Fruit fly (Drosophila melanogaster) whole organism, embryonic: ENCODE results near the gene Jhbp2.

Experiments used
- Ada2b ChIP-seq: fragments of 200-800 bp; sonication (Bioruptor generic); IDR thresholded peaks from 2 replicates; pipeline ENCODE4 v1.3.6; 2022; ENCODE audit warnings: missing biosample characterization, missing genetic modification characterization
- Asciz ChIP-seq: fragments of 200-800 bp; sonication (Bioruptor generic); optimal IDR thresholded peaks from 2 replicates; lab custom pipeline; 2017; ENCODE audit warnings: missing biosample characterization, mild to moderate bottlenecking, missing genetic modification characterization, missing genetic modification reagents
- C15 ChIP-seq: fragments of 200-800 bp; sonication (Bioruptor generic); IDR thresholded peaks from 3 replicates; pipeline ENCODE4 v1.3.6; 2022; ENCODE audit warnings: missing biosample characterization, missing genetic modification characterization
- CG10431 ChIP-seq: fragments of 200-800 bp; sonication (Bioruptor generic); optimal IDR thresholded peaks from 3 replicates; lab custom pipeline; 2018; ENCODE audit warnings: missing biosample characterization, mild to moderate bottlenecking, missing genetic modification characterization
- CG10462 ChIP-seq: fragments of 200-800 bp; sonication (Bioruptor generic); optimal IDR thresholded peaks from 2 replicates; lab custom pipeline; 2016; ENCODE audit warnings: missing biosample characterization, missing genetic modification characterization
- CG12391 ChIP-seq: fragments of 200-800 bp; sonication (Bioruptor generic); optimal IDR thresholded peaks from 3 replicates; lab custom pipeline; 2018; ENCODE audit warnings: missing biosample characterization, mild to moderate bottlenecking, missing genetic modification characterization, moderate library complexity
- CG14014 ChIP-seq: fragments of 200-800 bp; sonication (Bioruptor generic); IDR thresholded peaks from 2 replicates; pipeline ENCODE4 v1.3.6; 2022; ENCODE audit warnings: missing biosample characterization, missing genetic modification characterization
- CG14710 ChIP-seq: fragments of 200-800 bp; sonication (Bioruptor generic); optimal IDR thresholded peaks from 3 replicates; lab custom pipeline; 2019; ENCODE audit warnings: missing biosample characterization, mild to moderate bottlenecking, missing genetic modification characterization, moderate library complexity
- CG14860 ChIP-seq: fragments of 200-800 bp; sonication (Bioruptor generic); IDR thresholded peaks from 3 replicates; pipeline ENCODE4 v1.3.6; 2022; ENCODE audit warnings: missing biosample characterization, missing genetic modification characterization; ENCODE audit not compliant: partially characterized antibody
- CG17912 ChIP-seq: fragments of 200-800 bp; sonication (Bioruptor generic); optimal IDR thresholded peaks from 2 replicates; lab custom pipeline; 2018; ENCODE audit warnings: missing biosample characterization, mild to moderate bottlenecking, missing genetic modification characterization
- CG18599 ChIP-seq: fragments of 200-800 bp; sonication (Bioruptor generic); optimal IDR thresholded peaks from 3 replicates; lab custom pipeline; 2017; ENCODE audit warnings: missing biosample characterization, missing genetic modification characterization, mild to moderate bottlenecking, moderate library complexity, missing genetic modification reagents
- CG2202 ChIP-seq: fragments of 200-800 bp; sonication (Bioruptor generic); optimal IDR thresholded peaks from 2 replicates; lab custom pipeline; 2018; ENCODE audit warnings: missing biosample characterization, mild to moderate bottlenecking, missing genetic modification characterization
- CG2678 ChIP-seq: fragments of 200-800 bp; sonication (Bioruptor generic); optimal IDR thresholded peaks from 3 replicates; lab custom pipeline; 2019; ENCODE audit warnings: missing biosample characterization, mild to moderate bottlenecking, missing genetic modification characterization, moderate library complexity
- CG2889 ChIP-seq: fragments of 200-800 bp; sonication (Bioruptor generic); IDR thresholded peaks from 3 replicates; pipeline ENCODE4 v1.3.6; 2022; ENCODE audit warnings: missing biosample characterization, missing genetic modification characterization
- CG6272 ChIP-seq: fragments of 200-800 bp; sonication (Bioruptor generic); IDR thresholded peaks from 2 replicates; pipeline ENCODE4 v1.3.6; 2022; ENCODE audit warnings: missing biosample characterization, missing genetic modification characterization
- CG7839 ChIP-seq: fragments of 200-800 bp; sonication (Bioruptor generic); optimal IDR thresholded peaks from 3 replicates; lab custom pipeline; 2018; ENCODE audit warnings: missing biosample characterization, mild to moderate bottlenecking, missing genetic modification characterization, moderate library complexity
- CG8478 ChIP-seq: fragments of >200 bp; optimal IDR thresholded peaks from 2 replicates; lab custom pipeline; 2018
- CG9437 ChIP-seq: fragments of 200-800 bp; sonication (Bioruptor generic); optimal IDR thresholded peaks from 2 replicates; lab custom pipeline; 2018; ENCODE audit warnings: missing biosample characterization, mild to moderate bottlenecking, missing genetic modification characterization
- CG9609 ChIP-seq: fragments of 200-800 bp; sonication (Bioruptor generic); optimal IDR thresholded peaks from 3 replicates; lab custom pipeline; 2016; ENCODE audit warnings: missing biosample characterization, missing genetic modification characterization
- CG9817 ChIP-seq: fragments of 200-800 bp; sonication (Bioruptor generic); optimal IDR thresholded peaks from 2 replicates; lab custom pipeline; 2018; ENCODE audit warnings: missing biosample characterization, mild to moderate bottlenecking, missing genetic modification characterization, moderate library complexity
- CG9932 ChIP-seq: fragments of 200-800 bp; sonication (Bioruptor generic); IDR thresholded peaks from 2 replicates; pipeline ENCODE4 v1.3.6; 2022; ENCODE audit warnings: missing biosample characterization, missing genetic modification characterization
- D19B ChIP-seq: fragments of 200-800 bp; sonication (Bioruptor generic); optimal IDR thresholded peaks from 2 replicates; lab custom pipeline; 2017; ENCODE audit warnings: missing biosample characterization, mild to moderate bottlenecking, missing genetic modification characterization
- Dfd ChIP-seq, 2 experiments: fragments of >200 bp; optimal IDR thresholded peaks; 2 replicates each; lab custom pipeline; 2017; ENCODE audit warnings: missing biosample characterization in 2 of 2, missing genetic modification characterization in 2 of 2
- Doc3 ChIP-seq: fragments of 200-800 bp; sonication (Bioruptor generic); IDR thresholded peaks from 3 replicates; pipeline ENCODE4 v1.3.6; 2022; ENCODE audit warnings: missing biosample characterization, missing genetic modification characterization; ENCODE audit not compliant: partially characterized antibody
- ERR ChIP-seq: fragments of 200-800 bp; sonication (Bioruptor generic); optimal IDR thresholded peaks from 2 replicates; lab custom pipeline; 2016; ENCODE audit warnings: missing biosample characterization, missing genetic modification characterization
- Ets65A ChIP-seq: fragments of 200-800 bp; sonication (Bioruptor generic); peaks from one replicate; lab custom pipeline; 2016; ENCODE audit warnings: missing biosample characterization, missing genetic modification characterization
- Hey ChIP-seq: fragments of 200-800 bp; sonication (Bioruptor generic); optimal IDR thresholded peaks from 3 replicates; lab custom pipeline; 2018; ENCODE audit warnings: missing biosample characterization, mild to moderate bottlenecking, missing genetic modification characterization
- Hr3 ChIP-seq: fragments of 200-800 bp; sonication (Bioruptor generic); optimal IDR thresholded peaks from 3 replicates; lab custom pipeline; 2016; ENCODE audit warnings: missing biosample characterization, missing genetic modification characterization
- Hr51 ChIP-seq, 2 experiments: fragments of 200-800 bp; sonication (Bioruptor generic); optimal IDR thresholded peaks; 2 replicates in 1 of 2; 3 replicates in 1 of 2; lab custom pipeline; 2016 to 2018; ENCODE audit warnings: missing biosample characterization in 2 of 2, missing genetic modification characterization in 2 of 2, mild to moderate bottlenecking in 1 of 2, moderate library complexity in 1 of 2
- Lhr ChIP-seq: fragments of 200-800 bp; sonication (Bioruptor generic); optimal IDR thresholded peaks from 3 replicates; lab custom pipeline; 2017; ENCODE audit warnings: mild to moderate bottlenecking, missing biosample characterization, missing genetic modification reagents, missing genetic modification characterization
- MBD-R2 ChIP-seq: fragments of 200-800 bp; sonication (Bioruptor generic); IDR thresholded peaks from 2 replicates; pipeline ENCODE4 v1.3.6; 2022; ENCODE audit warnings: missing biosample characterization, missing genetic modification characterization
- PHDP ChIP-seq: fragments of 200-800 bp; sonication (Bioruptor generic); optimal IDR thresholded peaks from 3 replicates; lab custom pipeline; 2018; ENCODE audit warnings: missing biosample characterization, mild to moderate bottlenecking, missing genetic modification characterization, moderate library complexity
- Spps ChIP-seq: fragments of 200-800 bp; sonication (Bioruptor generic); optimal IDR thresholded peaks from 2 replicates; lab custom pipeline; 2018; ENCODE audit warnings: missing biosample characterization, mild to moderate bottlenecking, missing genetic modification characterization
- Taf1 ChIP-seq: fragments of 200-800 bp; sonication (Bioruptor generic); IDR thresholded peaks from 2 replicates; pipeline ENCODE4 v1.3.6; 2022; ENCODE audit warnings: missing biosample characterization, missing genetic modification characterization
- ara ChIP-seq: fragments of 200-800 bp; sonication (Bioruptor generic); IDR thresholded peaks from 2 replicates; pipeline ENCODE4 v1.3.6; 2022; ENCODE audit warnings: missing biosample characterization, missing genetic modification characterization
- ash1 ChIP-seq: fragments of 200-800 bp; sonication (Bioruptor generic); optimal IDR thresholded peaks from 2 replicates; lab custom pipeline; 2018; ENCODE audit warnings: missing biosample characterization, mild to moderate bottlenecking, missing genetic modification characterization
- bigmax ChIP-seq: fragments of 200-800 bp; sonication (Bioruptor generic); optimal IDR thresholded peaks from 2 replicates; lab custom pipeline; 2018; ENCODE audit warnings: missing biosample characterization, mild to moderate bottlenecking, missing genetic modification characterization
- cato ChIP-seq: fragments of 200-800 bp; sonication (Bioruptor generic); optimal IDR thresholded peaks from 2 replicates; lab custom pipeline; 2016; ENCODE audit warnings: missing biosample characterization, missing genetic modification characterization, borderline replicate concordance
- caup ChIP-seq: fragments of 200-800 bp; sonication (Bioruptor generic); optimal IDR thresholded peaks from 3 replicates; lab custom pipeline; 2017; ENCODE audit warnings: missing biosample characterization, mild to moderate bottlenecking, missing genetic modification characterization, moderate library complexity; ENCODE audit not compliant: severe bottlenecking
- dati ChIP-seq: fragments of 200-800 bp; sonication (Bioruptor generic); IDR thresholded peaks from 2 replicates; pipeline ENCODE4 v1.3.6; 2022; ENCODE audit warnings: missing biosample characterization, missing genetic modification characterization
- dimm ChIP-seq: fragments of 200-800 bp; sonication (Bioruptor generic); IDR thresholded peaks from 2 replicates; pipeline ENCODE4 v1.3.6; 2022; ENCODE audit warnings: missing biosample characterization, missing genetic modification characterization
- eve ChIP-seq, 2 experiments: fragments of >200 bp; optimal IDR thresholded peaks; 2 replicates each; lab custom pipeline; 2017; ENCODE audit warnings: missing biosample characterization in 2 of 2, missing genetic modification characterization in 2 of 2
- fd64A ChIP-seq: fragments of 200-800 bp; sonication (Bioruptor generic); optimal IDR thresholded peaks from 3 replicates; lab custom pipeline; 2018; ENCODE audit warnings: missing biosample characterization, mild to moderate bottlenecking, missing genetic modification characterization
- gt ChIP-seq: fragments of 200-800 bp; sonication (Bioruptor generic); IDR thresholded peaks from 2 replicates; pipeline ENCODE4 v1.3.6; 2022; ENCODE audit warnings: missing biosample characterization, missing genetic modification characterization
- mirr ChIP-seq: fragments of 200-800 bp; sonication (Bioruptor generic); optimal IDR thresholded peaks from 3 replicates; lab custom pipeline; 2018; ENCODE audit warnings: missing biosample characterization, mild to moderate bottlenecking, missing genetic modification characterization
- nerfin-2 ChIP-seq: fragments of 200-800 bp; sonication (Bioruptor generic); IDR thresholded peaks from 2 replicates; pipeline ENCODE4 v1.3.6; 2022; ENCODE audit warnings: missing biosample characterization, missing genetic modification characterization; ENCODE audit not compliant: partially characterized antibody
- peb ChIP-seq: fragments of 200-800 bp; sonication (Bioruptor generic); IDR thresholded peaks from 2 replicates; pipeline ENCODE4 v1.3.6; 2022; ENCODE audit warnings: missing biosample characterization, missing genetic modification characterization
- phol ChIP-seq: fragments of 200-800 bp; sonication (Bioruptor generic); optimal IDR thresholded peaks from 3 replicates; lab custom pipeline; 2018; ENCODE audit warnings: missing biosample characterization, mild to moderate bottlenecking, missing genetic modification characterization, moderate library complexity
- zen2 ChIP-seq: fragments of 200-800 bp; sonication (Bioruptor generic); IDR thresholded peaks from 3 replicates; pipeline ENCODE4 v1.3.6; 2022; ENCODE audit warnings: missing biosample characterization, missing genetic modification characterization; ENCODE audit not compliant: partially characterized antibody

Gene Jhbp2

dm6 chr3R:4970415-4971140 lies 9.4 kb upstream of the Jhbp2 start (continued):
- TF ChIP-seq ERR (GFP tag; lab: Kevin White, UChicago) (no peak), caup (no peak), nerfin-2 (GFP tag; lab: Robert Waterston, UW) (no peak), CG9609 (GFP tag; lab: Kevin White, UChicago) (peak; percentile 34), Asciz (no peak), Hr51 (GFP tag; optimal IDR thresholded peaks at IDR 0.05; lab: Kevin White, UChicago) (peak; percentile 28 to 67), mirr (GFP tag; lab: Kevin White, UChicago) (no peak), CG8478 (lab: Kevin White, UChicago) (peak; percentile 89), CG2678 (tag; lab: Kevin White, UChicago) (no peak), CG7839 (peak; percentile 55), CG17912 (GFP tag; lab: Kevin White, UChicago) (peak; percentile 80), ara (no peak), CG9437 (GFP tag; lab: Kevin White, UChicago) (no peak), Spps (tag; lab: Kevin White, UChicago) (peak; percentile 26), Hey (tag; lab: Kevin White, UChicago) (no peak), dati (no peak), D19B (GFP tag; lab: Kevin White, UChicago) (no peak), CG6272 (GFP tag; lab: Robert Waterston, UW) (peak; percentile 63; the same call in 1 of the 2 replicates), fd64A (GFP tag; lab: Kevin White, UChicago) (no peak), Dfd (GFP tag; optimal IDR thresholded peaks at IDR 0.05; lab: Kevin White, UChicago) (peak in 1 of 2 experiments; percentile 38), bigmax (GFP tag; lab: Kevin White, UChicago) (no peak), C15 (GFP tag; lab: Robert Waterston, UW) (0 out of 3 replicates have a peak, but pooled peaks have one; percentile 10), CG10431 (no peak), Taf1 (GFP tag; lab: Robert Waterston, UW) (peak; percentile 34; the same call in 1 of the 2 replicates), PHDP (tag; lab: Kevin White, UChicago) (no peak), CG14710 (tag; lab: Kevin White, UChicago) (peak; percentile 29), gt (GFP tag; lab: Robert Waterston, UW) (no peak), phol (tag; lab: Kevin White, UChicago) (peak; percentile 45), CG2889 (GFP tag; lab: Robert Waterston, UW) (no peak), Ada2b (peak; percentile 35; the same call in 1 of the 2 replicates), CG10462 (no peak), Ets65A (GFP tag; lab: Kevin White, UChicago) (peak; percentile 96), CG2202 (tag; lab: Kevin White, UChicago) (no peak), CG18599 (GFP tag; lab: Kevin White, UChicago) (no peak), MBD-R2 (GFP tag; lab: Robert Waterston, UW) (no peak), CG9932 (GFP tag; lab: Robert Waterston, UW) (peak; percentile 78), CG14860 (GFP tag; lab: Robert Waterston, UW) (no peak), ash1 (GFP tag; lab: Kevin White, UChicago) (peak; percentile 44), zen2 (no peak), cato (no peak), CG9817 (tag; lab: Kevin White, UChicago) (peak; percentile 67), dimm (GFP tag; lab: Robert Waterston, UW) (no peak), CG12391 (tag; lab: Kevin White, UChicago) (peak; percentile 35), Lhr (GFP tag; lab: Kevin White, UChicago) (peak; percentile 93), Hr3 (GFP tag; lab: Kevin White, UChicago) (peak; percentile 64), CG14014 (GFP tag; lab: Robert Waterston, UW) (peak; percentile 49; the same call in 1 of the 2 replicates), Doc3 (GFP tag; lab: Robert Waterston, UW) (no peak), eve (GFP tag; optimal IDR thresholded peaks at IDR 0.05; lab: Kevin White, UChicago) (no peak), peb (0 out of 2 replicates have a peak, but pooled peaks have one; percentile 33)
